Fruit fly (Drosophila melanogaster): ENCODE measurements around the gene SelR.
A peak's percentile ranks its signal among the peaks of the same experiment; 100 is the strongest.

SelR gene

DNA sequence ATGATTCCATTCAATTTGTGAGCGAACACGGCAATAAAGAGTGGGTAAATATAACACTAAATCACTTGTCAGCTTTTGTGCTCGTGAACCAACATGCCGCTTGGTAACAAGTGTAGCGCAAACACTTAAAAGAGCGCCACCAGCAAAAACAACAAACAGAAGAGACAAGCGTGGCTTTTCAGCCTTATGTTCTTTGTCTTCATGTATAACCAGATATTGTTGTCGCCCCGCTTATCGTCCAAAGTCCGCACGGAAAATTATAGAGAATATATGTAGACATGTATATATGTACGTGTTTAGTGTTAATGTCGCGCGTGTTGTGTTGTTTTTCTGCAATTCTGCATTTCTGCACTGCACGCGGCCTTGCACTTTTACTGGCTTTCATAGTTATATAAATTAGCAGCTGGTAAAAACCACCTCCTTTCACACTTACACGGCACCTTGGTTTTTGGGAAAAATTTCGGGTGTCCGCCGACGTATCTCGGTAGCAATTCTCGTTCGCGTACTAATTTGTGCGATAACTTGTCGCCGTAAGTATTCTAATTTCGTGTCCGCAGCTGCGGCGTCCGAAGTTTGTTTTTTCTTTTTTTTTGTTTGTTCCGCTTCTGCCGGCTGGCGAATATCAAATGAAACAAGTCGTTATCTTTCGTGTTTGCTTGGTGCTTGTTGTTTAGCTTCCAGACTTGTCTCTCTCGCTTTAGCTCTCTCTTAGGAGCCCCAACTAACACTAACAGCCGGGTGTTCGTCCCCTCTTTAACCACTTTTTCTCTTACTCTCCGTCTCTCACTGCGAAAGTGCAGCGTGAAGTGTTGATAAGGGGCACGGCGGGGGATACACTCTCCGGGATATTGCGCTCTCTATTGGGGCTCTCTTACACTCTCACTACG, 20.4 kb upstream of the SelR start (continued):
- TF ChIP-seq kah (GFP tag; optimal IDR thresholded peaks at IDR 0.05), result peak; percentile 79
- peak; percentile 90 for TF ChIP-seq Med (GFP tag)
- TF ChIP-seq ham (GFP tag; IDR thresholded peaks at IDR 0.05), result no peak
- peak; percentile 28; the same call in 1 of the 2 replicates for TF ChIP-seq CG16779 (GFP tag; IDR thresholded peaks at IDR 0.05)
- TF ChIP-seq Dll (GFP tag; IDR thresholded peaks at IDR 0.05; ENCODE audit: partially characterized antibody), result peak; percentile 57; the same call in 3 of the 4 replicates
- peak; percentile 47; the same call in 1 of the 2 replicates for TF ChIP-seq lmd (GFP tag; IDR thresholded peaks at IDR 0.05)
- no peak for TF ChIP-seq gfzf (GFP tag; optimal IDR thresholded peaks at IDR 0.05)
- TF ChIP-seq CG12744 (GFP tag; optimal IDR thresholded peaks at IDR 0.05), result peak; percentile 6
- peak; percentile 2 for TF ChIP-seq CG12391 (tag; optimal IDR thresholded peaks at IDR 0.05)
- peak; percentile 48 for TF ChIP-seq Fer1 (GFP tag; optimal IDR thresholded peaks at IDR 0.05)
- peak in 1 of 2 experiments; percentile 70 for TF ChIP-seq Pdp1 (GFP tag; optimal IDR thresholded peaks at IDR 0.05)
- peak; percentile 31 for TF ChIP-seq Antp (GFP tag; optimal IDR thresholded peaks at IDR 0.05)
- 0 out of 3 replicates have a peak, but pooled peaks have one; percentile 4 for TF ChIP-seq sr (GFP tag; IDR thresholded peaks at IDR 0.05)
- TF ChIP-seq CG17328 (GFP tag; IDR thresholded peaks at IDR 0.05), result 0 out of 2 replicates have a peak, but pooled peaks have one; percentile 12
- peak; percentile 19; the same call in 1 of the 2 replicates for TF ChIP-seq Xrp1 (GFP tag; IDR thresholded peaks at IDR 0.05)
- peak; percentile 44 for TF ChIP-seq D19B (GFP tag; optimal IDR thresholded peaks at IDR 0.05)
- peak; percentile 37 for TF ChIP-seq CG13287 (GFP tag; IDR thresholded peaks at IDR 0.05; ENCODE audit: partially characterized antibody)
- TF ChIP-seq Poxn (GFP tag; IDR thresholded peaks at IDR 0.05), result no peak
- no peak for TF ChIP-seq Atf3 (GFP tag; optimal IDR thresholded peaks at IDR 0.05)
- TF ChIP-seq B-H2 (GFP tag; optimal IDR thresholded peaks at IDR 0.05), result no peak
- TF ChIP-seq pum (GFP tag; optimal IDR thresholded peaks at IDR 0.05), result no peak
- no peak for TF ChIP-seq sens-2 (GFP tag; IDR thresholded peaks at IDR 0.05)
- peak; percentile 40 for TF ChIP-seq CG10366 (GFP tag; IDR thresholded peaks at IDR 0.05)
- TF ChIP-seq chinmo (GFP tag; IDR thresholded peaks at IDR 0.05; ENCODE audit: partially characterized antibody), result peak; percentile 98
- no peak for TF ChIP-seq CG3838 (GFP tag; optimal IDR thresholded peaks at IDR 0.05)
- peak; percentile 61 for TF ChIP-seq Deaf1 (tag; optimal IDR thresholded peaks at IDR 0.05)
- peak; percentile 59; the same call in 2 of the 3 replicates for TF ChIP-seq Dbx (GFP tag; IDR thresholded peaks at IDR 0.05)
- TF ChIP-seq Adf1 (GFP tag; IDR thresholded peaks at IDR 0.05), result peak; percentile 52; the same call in 1 of the 2 replicates
- TF ChIP-seq otp (GFP tag; IDR thresholded peaks at IDR 0.05), result no peak; the same call in 2 of the 3 replicates
- TF ChIP-seq dysf (GFP tag; IDR thresholded peaks at IDR 0.05), result peak; percentile 44; the same call in 1 of the 3 replicates
- peak; percentile 54 for TF ChIP-seq CG34376 (GFP tag; optimal IDR thresholded peaks at IDR 0.05)
- 0 out of 2 replicates have a peak, but pooled peaks have one; percentile 29 for TF ChIP-seq CG17612 (GFP tag; IDR thresholded peaks at IDR 0.05)
- TF ChIP-seq CrebB (tag; optimal IDR thresholded peaks at IDR 0.05), result peak; percentile 42
- TF ChIP-seq CG31224 (GFP tag; IDR thresholded peaks at IDR 0.05), result 0 out of 2 replicates have a peak, but pooled peaks have one; percentile 16
- TF ChIP-seq CG32532 (GFP tag; IDR thresholded peaks at IDR 0.05), result peak; percentile 73
- TF ChIP-seq abd-A (tag; optimal IDR thresholded peaks at IDR 0.05), result no peak
- no peak for TF ChIP-seq aop (GFP tag; IDR thresholded peaks at IDR 0.05)
- TF ChIP-seq CG13296 (GFP tag; optimal IDR thresholded peaks at IDR 0.05), result peak; percentile 34
- peak; percentile 33 for TF ChIP-seq CG10543 (GFP tag; optimal IDR thresholded peaks at IDR 0.05)
- no peak for TF ChIP-seq prd (optimal IDR thresholded peaks at IDR 0.05)
- peak; percentile 41; the same call in 1 of the 3 replicates for TF ChIP-seq prd (GFP tag; IDR thresholded peaks at IDR 0.05)
- no peak for TF ChIP-seq CG10565 (GFP tag; optimal IDR thresholded peaks at IDR 0.05)
- peak; percentile 4 to 82 for TF ChIP-seq bsh (GFP tag; optimal IDR thresholded peaks at IDR 0.05)
- no peak for TF ChIP-seq CHES-1-like (GFP tag; optimal IDR thresholded peaks at IDR 0.05)
- peak; percentile 30 for TF ChIP-seq ems (GFP tag; optimal IDR thresholded peaks at IDR 0.05)
- 0 out of 2 replicates have a peak, but pooled peaks have one; percentile 13 for TF ChIP-seq Scr (GFP tag; IDR thresholded peaks at IDR 0.05; ENCODE audit: partially characterized antibody)
- TF ChIP-seq NFAT (GFP tag; IDR thresholded peaks at IDR 0.05), result peak; percentile 78
- TF ChIP-seq PHDP (tag; optimal IDR thresholded peaks at IDR 0.05), result peak; percentile 44

Measured in whole organism, embryonic.